Worm (Caenorhabditis elegans) whole organism, mixed stage, embryonic: Measurements from ENCODE around the gene pmp-2.

Experiments used
- drap-1 ChIP-seq: fragments of 200-800 bp; sonication (Bioruptor generic); optimal IDR thresholded peaks from 3 replicates; lab custom pipeline; 2018; ENCODE audit warnings: mild to moderate bottlenecking, missing genetic modification characterization, missing compliant biosample characterization
- elt-1 ChIP-seq: sonication (generic microtip); optimal IDR thresholded peaks from 2 replicates; lab custom pipeline; 2017; ENCODE audit warnings: missing genetic modification characterization, mild to moderate bottlenecking, missing compliant biosample characterization, antibody characterized with exemption, moderate library complexity, borderline replicate concordance; ENCODE audit not compliant: insufficient read depth
- elt-3 ChIP-seq: fragments of 150-350 bp; optimal IDR thresholded peaks from 2 replicates; lab custom pipeline; 2014; ENCODE audit warnings: missing biosample characterization, missing genetic modification characterization
- ham-2 ChIP-seq: fragments of 200-800 bp; sonication (Bioruptor generic); optimal IDR thresholded peaks from 2 replicates; lab custom pipeline; 2018; ENCODE audit warnings: mild to moderate bottlenecking, missing genetic modification characterization, missing compliant biosample characterization
- lin-13 ChIP-seq: fragments of 150-350 bp; optimal IDR thresholded peaks from 2 replicates; lab custom pipeline; 2014; ENCODE audit warnings: missing biosample characterization, missing genetic modification characterization
- mab-5 ChIP-seq: fragments of 150-350 bp; optimal IDR thresholded peaks from 2 replicates; lab custom pipeline; 2014; ENCODE audit warnings: missing biosample characterization, missing genetic modification characterization
- mep-1 ChIP-seq: fragments of 150-350 bp; optimal IDR thresholded peaks from 2 replicates; lab custom pipeline; 2017; ENCODE audit warnings: missing biosample characterization, missing genetic modification reagents, missing genetic modification characterization, inconsistent platforms
- nhr-28 ChIP-seq: fragments of 150-350 bp; optimal IDR thresholded peaks from 2 replicates; lab custom pipeline; 2014; ENCODE audit warnings: missing biosample characterization, missing genetic modification characterization
- pha-4 ChIP-seq: fragments of 150-350 bp; optimal IDR thresholded peaks from 2 replicates; lab custom pipeline; 2018; ENCODE audit warnings: missing biosample characterization, missing genetic modification reagents, missing genetic modification characterization
- sptf-1 ChIP-seq: sonication (generic microtip); optimal IDR thresholded peaks from 2 replicates; lab custom pipeline; 2017; ENCODE audit warnings: mild to moderate bottlenecking, missing genetic modification characterization, moderate library complexity, missing compliant biosample characterization
- unc-39 ChIP-seq: fragments of 150-350 bp; optimal IDR thresholded peaks from 2 replicates; lab custom pipeline; 2014; ENCODE audit warnings: missing biosample characterization, missing genetic modification characterization
- unc-62 ChIP-seq: fragments of 150-350 bp; optimal IDR thresholded peaks from 2 replicates; lab custom pipeline; 2014; ENCODE audit warnings: missing biosample characterization, missing genetic modification reagents, missing genetic modification characterization
- ztf-11 ChIP-seq: fragments of 150-350 bp; optimal IDR thresholded peaks from 2 replicates; lab custom pipeline; 2014; ENCODE audit warnings: missing biosample characterization, missing genetic modification characterization

DNA sequence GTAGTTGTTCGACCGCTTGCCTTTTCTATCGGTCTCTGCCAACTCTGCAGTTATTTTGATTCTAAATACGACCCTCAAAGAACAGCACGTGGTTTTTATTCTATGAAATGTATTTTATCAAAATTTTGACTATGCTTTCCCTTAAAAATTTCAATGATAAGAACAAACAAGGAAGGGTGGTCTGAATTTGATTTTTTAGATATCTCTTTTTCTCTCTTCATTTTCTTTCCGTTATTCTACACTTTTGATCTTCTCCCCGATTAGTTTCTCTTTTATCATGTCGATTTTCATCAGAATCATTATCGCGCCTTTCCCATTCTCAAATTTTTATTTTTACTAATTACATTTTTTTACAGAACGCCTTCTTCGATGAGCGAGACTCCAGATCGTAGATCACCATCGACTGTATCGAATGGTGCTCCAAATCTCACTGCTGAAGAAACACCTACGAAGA lies 42.6 kb downstream of the pmp-2 start:
- TF ChIP-seq unc-39 (tag; lab: Kevin White, UChicago), result no peak
- TF ChIP-seq ztf-11 (tag; lab: Kevin White, UChicago), result no peak
- no peak for TF ChIP-seq elt-3 (tag; lab: Kevin White, UChicago)
- TF ChIP-seq elt-1 (tag; lab: Kevin White, UChicago), result no peak
- TF ChIP-seq mep-1 (tag; lab: Kevin White, UChicago), result no peak
- TF ChIP-seq sptf-1, result no peak
- TF ChIP-seq mab-5 (tag; lab: Kevin White, UChicago), result no peak
- no peak for TF ChIP-seq nhr-28 (tag; lab: Kevin White, UChicago)
- TF ChIP-seq lin-13 (tag; lab: Kevin White, UChicago), result no peak
- no peak for TF ChIP-seq unc-62 (GFP tag; lab: Kevin White, UChicago)
- no peak for TF ChIP-seq ham-2 (GFP tag; lab: Kevin White, UChicago)
- TF ChIP-seq pha-4, result no peak
- TF ChIP-seq drap-1 (GFP tag; lab: Kevin White, UChicago), result no peak
